Worm (Caenorhabditis elegans): Measurements from ENCODE around the gene ssl-1.

- TF ChIP-seq lin-26 (GFP tag; IDR thresholded peaks at IDR 0.05) (no peak), egl-44 (GFP tag; IDR thresholded peaks at IDR 0.05) (no peak), F52B5.7 (tag; optimal IDR thresholded peaks at IDR 0.05) (peak; percentile 26), F57C9.4 (tag; optimal IDR thresholded peaks at IDR 0.05) (no peak), aptf-2 (GFP tag; conservative IDR thresholded peaks at IDR 0.05) (no peak), rcor-1 (GFP tag; IDR thresholded peaks at IDR 0.05) (no peak)
These were observed 27.0 kb upstream of the ssl-1 start for ce11 chrIII:12687382-12687781.

All from whole organism, young adult.